Fruit fly (Drosophila melanogaster) whole organism, embryonic: Measurements from ENCODE around the gene Ugt35E2.

Experiments
- Abd-B ChIP-seq: fragments of 200-800 bp; sonication (Bioruptor generic); optimal IDR thresholded peaks from 2 replicates; lab custom pipeline; 2018; ENCODE audit warnings: missing biosample characterization, mild to moderate bottlenecking, missing genetic modification characterization, moderate library complexity
- Asciz ChIP-seq: fragments of 200-800 bp; sonication (Bioruptor generic); optimal IDR thresholded peaks from 2 replicates; lab custom pipeline; 2017; ENCODE audit warnings: missing biosample characterization, mild to moderate bottlenecking, missing genetic modification characterization, missing genetic modification reagents
- Atf3 ChIP-seq: fragments of 200-800 bp; sonication (Bioruptor generic); optimal IDR thresholded peaks from 3 replicates; lab custom pipeline; 2016; ENCODE audit warnings: missing biosample characterization, missing genetic modification characterization
- CG10147 ChIP-seq: fragments of 200-800 bp; sonication (Bioruptor generic); optimal IDR thresholded peaks from 2 replicates; lab custom pipeline; 2019; ENCODE audit warnings: missing biosample characterization, mild to moderate bottlenecking, missing genetic modification characterization, moderate library complexity
- CG11504 ChIP-seq: fragments of 200-800 bp; sonication (Bioruptor generic); optimal IDR thresholded peaks from 3 replicates; lab custom pipeline; 2019; ENCODE audit warnings: missing biosample characterization, mild to moderate bottlenecking, missing genetic modification characterization, moderate library complexity
- CG11560 ChIP-seq: fragments of 200-800 bp; sonication (Bioruptor generic); IDR thresholded peaks from 3 replicates; pipeline ENCODE4 v1.3.6; 2022; ENCODE audit warnings: missing biosample characterization, missing genetic modification characterization
- CG11695 ChIP-seq: fragments of 200-800 bp; sonication (Bioruptor generic); IDR thresholded peaks from 3 replicates; pipeline ENCODE4 v1.3.6; 2022; ENCODE audit warnings: missing biosample characterization, missing genetic modification characterization
- CG11723 ChIP-seq: fragments of 200-800 bp; sonication (Bioruptor generic); optimal IDR thresholded peaks from 2 replicates; lab custom pipeline; 2017; ENCODE audit warnings: missing biosample characterization, mild to moderate bottlenecking, missing genetic modification characterization
- CG12219 ChIP-seq: fragments of 200-800 bp; sonication (Bioruptor generic); optimal IDR thresholded peaks from 3 replicates; lab custom pipeline; 2018; ENCODE audit warnings: missing biosample characterization, mild to moderate bottlenecking, missing genetic modification characterization
- CG1233 ChIP-seq: fragments of 200-800 bp; sonication (Bioruptor generic); optimal IDR thresholded peaks from 4 replicates; lab custom pipeline; 2018; ENCODE audit warnings: missing biosample characterization, mild to moderate bottlenecking, missing genetic modification characterization
- CG15269 ChIP-seq: fragments of 200-800 bp; sonication (Bioruptor generic); optimal IDR thresholded peaks from 2 replicates; lab custom pipeline; 2018; ENCODE audit warnings: missing biosample characterization, mild to moderate bottlenecking, missing genetic modification characterization, moderate library complexity
- CG1602 ChIP-seq: fragments of 200-800 bp; sonication (Bioruptor generic); optimal IDR thresholded peaks from 3 replicates; lab custom pipeline; 2016; ENCODE audit warnings: missing biosample characterization, missing genetic modification characterization
- CG1603 ChIP-seq: fragments of 200-800 bp; sonication (Bioruptor generic); optimal IDR thresholded peaks from 2 replicates; lab custom pipeline; 2019; ENCODE audit warnings: missing biosample characterization, mild to moderate bottlenecking, missing genetic modification characterization, moderate library complexity
- CG17385 ChIP-seq: fragments of 200-800 bp; sonication (Bioruptor generic); optimal IDR thresholded peaks from 3 replicates; lab custom pipeline; 2018; ENCODE audit warnings: missing biosample characterization, mild to moderate bottlenecking, missing genetic modification characterization
- CG17829 ChIP-seq: fragments of 200-800 bp; optimal IDR thresholded peaks from 2 replicates; lab custom pipeline; 2019; ENCODE audit warnings: missing biosample characterization, mild to moderate bottlenecking, missing genetic modification characterization, moderate library complexity
- CG2202 ChIP-seq: fragments of 200-800 bp; sonication (Bioruptor generic); optimal IDR thresholded peaks from 2 replicates; lab custom pipeline; 2018; ENCODE audit warnings: missing biosample characterization, mild to moderate bottlenecking, missing genetic modification characterization
- CG42726 ChIP-seq: fragments of 200-800 bp; sonication (Bioruptor generic); IDR thresholded peaks from 2 replicates; pipeline ENCODE4 v1.3.6; 2022; ENCODE audit warnings: missing biosample characterization, missing genetic modification characterization; ENCODE audit not compliant: partially characterized antibody
- CG4282 ChIP-seq: fragments of 200-800 bp; sonication (Bioruptor generic); optimal IDR thresholded peaks from 2 replicates; lab custom pipeline; 2016; ENCODE audit warnings: missing biosample characterization, missing genetic modification characterization
- CG4820 ChIP-seq: fragments of 200-800 bp; sonication (Bioruptor generic); optimal IDR thresholded peaks from 3 replicates; lab custom pipeline; 2016; ENCODE audit warnings: missing biosample characterization, missing genetic modification characterization
- CHES-1-like ChIP-seq: fragments of 200-800 bp; sonication (Bioruptor generic); optimal IDR thresholded peaks from 2 replicates; lab custom pipeline; 2016; ENCODE audit warnings: missing biosample characterization, missing genetic modification characterization
- Dp ChIP-seq: fragments of 200-800 bp; sonication (Bioruptor generic); optimal IDR thresholded peaks from 2 replicates; lab custom pipeline; 2018; ENCODE audit warnings: missing biosample characterization, mild to moderate bottlenecking, missing genetic modification characterization, moderate library complexity
- HLH3B ChIP-seq: fragments of 200-800 bp; sonication (Bioruptor generic); IDR thresholded peaks from 2 replicates; pipeline ENCODE4 v1.3.6; 2022; ENCODE audit warnings: missing biosample characterization, missing genetic modification characterization
- HLH4C ChIP-seq: fragments of 200-800 bp; sonication (Bioruptor generic); IDR thresholded peaks from 3 replicates; pipeline ENCODE4 v1.3.6; 2022; ENCODE audit warnings: missing biosample characterization, missing genetic modification characterization; ENCODE audit not compliant: partially characterized antibody
- Hmx ChIP-seq: fragments of 200-800 bp; sonication (Bioruptor generic); optimal IDR thresholded peaks from 2 replicates; lab custom pipeline; 2016; ENCODE audit warnings: missing biosample characterization, missing genetic modification characterization
- Hr78 ChIP-seq, 2 experiments: fragments of 200-800 bp in 1 of 2; fragments of >200 bp in 1 of 2; sonication (Bioruptor generic) in 1 of 2; optimal IDR thresholded peaks; 2 replicates each; lab custom pipeline; 2017 to 2019; ENCODE audit warnings: missing biosample characterization in 2 of 2, missing genetic modification characterization in 2 of 2, mild to moderate bottlenecking in 1 of 2, moderate library complexity in 1 of 2
- Nf-YB ChIP-seq: fragments of 200-800 bp; sonication (Bioruptor generic); optimal IDR thresholded peaks from 3 replicates; lab custom pipeline; 2019; ENCODE audit warnings: missing biosample characterization, mild to moderate bottlenecking, missing genetic modification characterization, moderate library complexity
- Nf-YC ChIP-seq: fragments of 200-800 bp; optimal IDR thresholded peaks from 3 replicates; lab custom pipeline; 2019; ENCODE audit warnings: missing biosample characterization, mild to moderate bottlenecking, missing genetic modification characterization, moderate library complexity
- Opbp ChIP-seq: fragments of 200-800 bp; sonication (Bioruptor generic); IDR thresholded peaks from 3 replicates; pipeline ENCODE4 v1.3.6; 2022; ENCODE audit warnings: missing biosample characterization, missing genetic modification characterization; ENCODE audit not compliant: partially characterized antibody
- Side ChIP-seq: fragments of 200-800 bp; sonication (Bioruptor generic); optimal IDR thresholded peaks from 2 replicates; lab custom pipeline; 2016; ENCODE audit warnings: missing biosample characterization, missing genetic modification characterization
- Sin3A ChIP-seq: fragments of >200 bp; optimal IDR thresholded peaks from 2 replicates; lab custom pipeline; 2018
- YL-1 ChIP-seq: fragments of 200-800 bp; sonication (Bioruptor generic); optimal IDR thresholded peaks from 3 replicates; lab custom pipeline; 2017; ENCODE audit warnings: missing biosample characterization, mild to moderate bottlenecking, missing genetic modification characterization
- caup ChIP-seq: fragments of 200-800 bp; sonication (Bioruptor generic); optimal IDR thresholded peaks from 3 replicates; lab custom pipeline; 2017; ENCODE audit warnings: missing biosample characterization, mild to moderate bottlenecking, missing genetic modification characterization, moderate library complexity; ENCODE audit not compliant: severe bottlenecking
- chinmo ChIP-seq: fragments of 200-800 bp; sonication (Bioruptor generic); IDR thresholded peaks from 4 replicates; pipeline ENCODE4 v1.3.6; 2022; ENCODE audit warnings: missing biosample characterization, missing genetic modification characterization; ENCODE audit not compliant: partially characterized antibody
- chm ChIP-seq: fragments of 200-800 bp; sonication (Bioruptor generic); IDR thresholded peaks from 2 replicates; pipeline ENCODE4 v1.3.6; 2022; ENCODE audit warnings: missing biosample characterization, missing genetic modification characterization
- da ChIP-seq: fragments of 200-800 bp; sonication (Bioruptor generic); optimal IDR thresholded peaks from 2 replicates; lab custom pipeline; 2016; ENCODE audit warnings: missing biosample characterization, missing genetic modification characterization
- disco-r ChIP-seq: fragments of 200-800 bp; sonication (Bioruptor generic); optimal IDR thresholded peaks from 2 replicates; lab custom pipeline; 2016; ENCODE audit warnings: missing biosample characterization, missing genetic modification characterization
- gro ChIP-seq: fragments of 200-800 bp; sonication (Bioruptor generic); optimal IDR thresholded peaks from 2 replicates; lab custom pipeline; 2016; ENCODE audit warnings: missing biosample characterization, missing genetic modification characterization
- jigr1 ChIP-seq: fragments of 200-800 bp; sonication (Bioruptor generic); IDR thresholded peaks from 3 replicates; pipeline ENCODE4 v1.3.6; 2022; ENCODE audit warnings: missing biosample characterization, missing genetic modification characterization
- lola ChIP-seq, 3 experiments: fragments of >200 bp in 2 of 3; fragments of 200-800 bp in 1 of 3; sonication (Bioruptor generic) in 1 of 3; optimal IDR thresholded peaks; 2 replicates each; lab custom pipeline; 2017 to 2019; ENCODE audit warnings: missing biosample characterization in 3 of 3, missing genetic modification characterization in 3 of 3, mild to moderate bottlenecking in 1 of 3, moderate library complexity in 1 of 3
- otp ChIP-seq: fragments of 200-800 bp; sonication (Bioruptor generic); IDR thresholded peaks from 3 replicates; pipeline ENCODE4, ENCODE4 v1.3.6; 2022; ENCODE audit warnings: missing biosample characterization, missing genetic modification characterization
- peb ChIP-seq: fragments of 200-800 bp; sonication (Bioruptor generic); IDR thresholded peaks from 2 replicates; pipeline ENCODE4 v1.3.6; 2022; ENCODE audit warnings: missing biosample characterization, missing genetic modification characterization
- psq ChIP-seq: fragments of 200-800 bp; sonication (Bioruptor generic); optimal IDR thresholded peaks from 2 replicates; lab custom pipeline; 2017; ENCODE audit warnings: missing biosample characterization, missing genetic modification characterization
- sug ChIP-seq: fragments of 200-800 bp; optimal IDR thresholded peaks from 2 replicates; lab custom pipeline; 2019; ENCODE audit warnings: missing biosample characterization, mild to moderate bottlenecking, missing genetic modification characterization, moderate library complexity
- tap ChIP-seq: fragments of 200-800 bp; optimal IDR thresholded peaks from 3 replicates; lab custom pipeline; 2019; ENCODE audit warnings: missing biosample characterization, mild to moderate bottlenecking, missing genetic modification characterization, moderate library complexity
- tio ChIP-seq: fragments of 200-800 bp; sonication (Bioruptor generic); optimal IDR thresholded peaks from 2 replicates; lab custom pipeline; 2017; ENCODE audit warnings: missing biosample characterization, missing genetic modification characterization, inconsistent platforms
- trem ChIP-seq: fragments of 200-800 bp; optimal IDR thresholded peaks from 3 replicates; lab custom pipeline; 2019; ENCODE audit warnings: missing biosample characterization, mild to moderate bottlenecking, missing genetic modification characterization, moderate library complexity
- tx ChIP-seq: fragments of 200-800 bp; sonication (Bioruptor generic); optimal IDR thresholded peaks from 2 replicates; lab custom pipeline; 2016; ENCODE audit warnings: missing biosample characterization, missing genetic modification characterization
- unpg ChIP-seq: fragments of 200-800 bp; sonication (Bioruptor generic); optimal IDR thresholded peaks from 3 replicates; lab custom pipeline; 2018; ENCODE audit warnings: missing biosample characterization, mild to moderate bottlenecking, missing genetic modification characterization, moderate library complexity
- zfh1 ChIP-seq: fragments of 200-800 bp; sonication (Bioruptor generic); IDR thresholded peaks from 3 replicates; pipeline ENCODE4 v1.3.6; 2022; ENCODE audit warnings: missing biosample characterization, missing genetic modification characterization

Ugt35E2 gene

DNA sequence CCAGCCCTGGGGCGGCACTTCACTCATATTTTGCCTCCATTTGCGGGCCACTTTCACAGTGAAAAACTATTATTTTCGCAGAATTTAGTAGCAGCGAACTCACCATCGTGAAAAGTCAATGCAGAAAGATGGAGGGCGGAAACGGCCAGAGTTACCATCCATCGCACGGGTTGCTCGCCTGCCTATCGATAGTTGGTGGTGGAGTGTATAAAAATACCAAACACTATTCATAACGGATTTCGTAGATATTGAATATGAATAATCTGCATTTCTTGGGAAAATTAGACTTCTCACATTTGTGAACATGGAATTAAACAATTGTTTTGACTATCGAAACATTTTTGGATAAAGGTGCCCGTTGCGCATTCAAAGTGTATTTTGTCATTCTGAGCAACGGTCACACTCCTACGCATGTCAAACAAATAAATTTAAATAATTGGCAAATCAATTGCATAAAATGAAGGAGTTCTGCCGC is 48.4 kb upstream of the Ugt35E2 start, which contains the start of the genes RpS25 and CG4820 (continued):
- TF ChIP-seq peb (GFP tag; lab: Robert Waterston, UW) (peak; percentile 54; the same call in 1 of the 2 replicates), HLH4C (GFP tag; lab: Robert Waterston, UW) (peak; percentile 76), CG2202 (tag; lab: Kevin White, UChicago) (peak; percentile 85), Nf-YC (tag; lab: Kevin White, UChicago) (peak; percentile 81), gro (peak; percentile 94), CG12219 (peak; percentile 90), CG1603 (tag; lab: Kevin White, UChicago) (peak; percentile 97), YL-1 (peak; percentile 99), Dp (GFP tag; lab: Kevin White, UChicago) (peak; percentile 64), CG11504 (tag; lab: Kevin White, UChicago) (peak; percentile 84), Abd-B (peak; percentile 70), trem (tag; lab: Kevin White, UChicago) (peak; percentile 95), unpg (GFP tag; lab: Kevin White, UChicago) (peak; percentile 86), CG17829 (peak; percentile 89), CG42726 (GFP tag; lab: Robert Waterston, UW) (peak; percentile 69), CG17385 (peak; percentile 89), CG4282 (GFP tag; lab: Kevin White, UChicago) (peak; percentile 62), Opbp (GFP tag; lab: Robert Waterston, UW) (peak; percentile 76), Asciz (GFP tag; lab: Kevin White, UChicago) (peak; percentile 89), Hmx (GFP tag; lab: Kevin White, UChicago) (peak; percentile 25), CG10147 (GFP tag; lab: Kevin White, UChicago) (peak; percentile 89), CG11560 (tag; lab: Robert Waterston, UW) (peak; percentile 54; the same call in 2 of the 3 replicates), CG1233 (GFP tag; lab: Kevin White, UChicago) (peak; percentile 94), CG11723 (GFP tag; lab: Kevin White, UChicago) (peak; percentile 88), chm (GFP tag; lab: Robert Waterston, UW) (peak; percentile 90), otp (GFP tag; lab: Robert Waterston, UW) (peak; percentile 90), CHES-1-like (GFP tag; lab: Kevin White, UChicago) (peak; percentile 94), lola (GFP tag; optimal IDR thresholded peaks at IDR 0.05; lab: Kevin White, UChicago) (peak in 1 of 3 experiments; percentile 76), CG15269 (peak; percentile 84), CG11695 (GFP tag; lab: Robert Waterston, UW) (peak; percentile 81), tio (GFP tag; lab: Kevin White, UChicago) (no peak), disco-r (GFP tag; lab: Kevin White, UChicago) (peak; percentile 92), da (GFP tag; lab: Kevin White, UChicago) (peak; percentile 86), Atf3 (GFP tag; lab: Kevin White, UChicago) (peak; percentile 86), chinmo (no peak), zfh1 (GFP tag; lab: Robert Waterston, UW) (peak; percentile 87), Nf-YB (peak; percentile 77), Hr78 (GFP tag; optimal IDR thresholded peaks at IDR 0.05; lab: Kevin White, UChicago) (peak in 1 of 2 experiments; percentile 27), sug (tag; lab: Kevin White, UChicago) (peak; percentile 92), Sin3A (peak; percentile 96), caup (GFP tag; lab: Kevin White, UChicago) (peak; percentile 97), tap (tag; lab: Kevin White, UChicago) (peak; percentile 77), psq (peak; percentile 75), CG4820 (GFP tag; lab: Kevin White, UChicago) (peak; percentile 94), tx (GFP tag; lab: Kevin White, UChicago) (peak; percentile 80), jigr1 (GFP tag; lab: Robert Waterston, UW) (no peak), HLH3B (peak; percentile 82), Side (peak; percentile 94), CG1602 (peak; percentile 61)
